Fruit fly (Drosophila melanogaster): ENCODE measurements around the gene Sbat.

- TF ChIP-seq CG12768 (GFP tag; optimal IDR thresholded peaks at IDR 0.05), result no peak
- TF ChIP-seq Clk (GFP tag; optimal IDR thresholded peaks at IDR 0.05), result no peak
- TF ChIP-seq CG1620 (GFP tag; optimal IDR thresholded peaks at IDR 0.05), result no peak
- no peak for TF ChIP-seq cic (GFP tag; optimal IDR thresholded peaks at IDR 0.05)
- TF ChIP-seq CG7101 (tag; optimal IDR thresholded peaks at IDR 0.05), result no peak
- no peak for TF ChIP-seq Hr96 (GFP tag; optimal IDR thresholded peaks at IDR 0.05)
- TF ChIP-seq kay (GFP tag; ENCODE audit: borderline replicate concordance), result no peak
- TF ChIP-seq CG5204 (GFP tag; optimal IDR thresholded peaks at IDR 0.05), result no peak
- no peak for TF ChIP-seq ovo (GFP tag; optimal IDR thresholded peaks at IDR 0.05)
- no peak for TF ChIP-seq bab1 (GFP tag; optimal IDR thresholded peaks at IDR 0.05)
- peak; percentile 20 for TF ChIP-seq CG33017 (tag; optimal IDR thresholded peaks at IDR 0.05)
- TF ChIP-seq pad (GFP tag; optimal IDR thresholded peaks at IDR 0.05), result no peak
These were observed 4.0 kb upstream of the Sbat start, which contains the start of gene Ifrd1 for dm6 chr2L:2874185-2874541.
